Worm (Caenorhabditis elegans): ENCODE measurements around the gene otpl-1.
A peak's percentile ranks its signal among the peaks of the same experiment; 100 is the strongest.

The otpl-1 gene

ce11 chrIV:3568608-3569007, at the start of gene otpl-1:
otpl-1 (plus strand) TSS chrIV:3568979.
- TF ChIP-seq hnd-1 (tag; optimal IDR thresholded peaks at IDR 0.05) (no peak), flt-1 (GFP tag; IDR thresholded peaks at IDR 0.05) (no peak), scrt-1 (GFP tag; IDR thresholded peaks at IDR 0.05) (no peak), ceh-13 (GFP tag; optimal IDR thresholded peaks at IDR 0.05) (no peak), aly-1 (tag; optimal IDR thresholded peaks at IDR 0.05) (no peak), sea-1 (GFP tag; conservative IDR thresholded peaks at IDR 0.05) (no peak), tra-4 (tag; optimal IDR thresholded peaks at IDR 0.05) (no peak), hmbx-1 (tag; optimal IDR thresholded peaks at IDR 0.05) (no peak), B0310.2 (tag; optimal IDR thresholded peaks at IDR 0.05) (no peak), ets-7 (tag; optimal IDR thresholded peaks at IDR 0.05) (no peak), hmg-4 (GFP tag; optimal IDR thresholded peaks at IDR 0.05) (no peak), pes-1 (GFP tag; IDR thresholded peaks at IDR 0.05) (no peak), tbx-37 (GFP tag; conservative IDR thresholded peaks at IDR 0.05) (no peak), ceh-36 (tag; optimal IDR thresholded peaks at IDR 0.05) (no peak), F13C5.2 (tag; optimal IDR thresholded peaks at IDR 0.05) (no peak)

- TF ChIP-seq ceh-36 (tag; optimal IDR thresholded peaks at IDR 0.05) (no peak), ets-7 (tag; optimal IDR thresholded peaks at IDR 0.05) (no peak), pes-1 (GFP tag; IDR thresholded peaks at IDR 0.05) (no peak), ceh-13 (GFP tag; optimal IDR thresholded peaks at IDR 0.05) (no peak), sea-1 (GFP tag; conservative IDR thresholded peaks at IDR 0.05) (no peak), F13C5.2 (tag; optimal IDR thresholded peaks at IDR 0.05) (no peak), B0310.2 (tag; optimal IDR thresholded peaks at IDR 0.05) (no peak), tbx-37 (GFP tag; conservative IDR thresholded peaks at IDR 0.05) (no peak), tra-4 (tag; optimal IDR thresholded peaks at IDR 0.05) (no peak), scrt-1 (GFP tag; IDR thresholded peaks at IDR 0.05) (no peak), tbx-11 (GFP tag; IDR thresholded peaks at IDR 0.05) (no peak), aly-1 (tag; optimal IDR thresholded peaks at IDR 0.05) (no peak)
Observed at ce11 chrIV:3519352-3519751, 49.4 kb upstream of the otpl-1 start.

- TF ChIP-seq pes-1 (GFP tag; IDR thresholded peaks at IDR 0.05) (no peak), scrt-1 (GFP tag; IDR thresholded peaks at IDR 0.05) (no peak), ceh-13 (GFP tag; optimal IDR thresholded peaks at IDR 0.05) (no peak), tra-4 (tag; optimal IDR thresholded peaks at IDR 0.05) (no peak), hmg-4 (GFP tag; optimal IDR thresholded peaks at IDR 0.05) (no peak), ama-1 (optimal IDR thresholded peaks at IDR 0.05) (no peak), sea-1 (GFP tag; conservative IDR thresholded peaks at IDR 0.05) (no peak), aly-1 (tag; optimal IDR thresholded peaks at IDR 0.05) (no peak), ets-7 (tag; optimal IDR thresholded peaks at IDR 0.05) (no peak), B0310.2 (tag; optimal IDR thresholded peaks at IDR 0.05) (no peak), flt-1 (GFP tag; IDR thresholded peaks at IDR 0.05) (no peak), ceh-36 (tag; optimal IDR thresholded peaks at IDR 0.05) (no peak), hmbx-1 (tag; optimal IDR thresholded peaks at IDR 0.05) (no peak)
Observed at ce11 chrIV:3520374-3520773, 48.4 kb upstream of the otpl-1 start.

- TF ChIP-seq tbx-37 (GFP tag; conservative IDR thresholded peaks at IDR 0.05) = no peak
- TF ChIP-seq flt-1 (GFP tag; IDR thresholded peaks at IDR 0.05) = 0 out of 2 replicates have a peak, but pooled peaks have one; percentile 9
Observed at ce11 chrIV:3520957-3521356, 47.8 kb upstream of the otpl-1 start.

ce11 chrIV:3521710-3522109, 47.1 kb upstream of the otpl-1 start:
- TF ChIP-seq flt-1 (GFP tag; IDR thresholded peaks at IDR 0.05) = 0 out of 2 replicates have a peak, but pooled peaks have one; percentile 18
- TF ChIP-seq ceh-36 (tag; optimal IDR thresholded peaks at IDR 0.05) = peak; percentile 39
- no peak for TF ChIP-seq tra-4 (tag; optimal IDR thresholded peaks at IDR 0.05)

- TF ChIP-seq tra-4 (tag; optimal IDR thresholded peaks at IDR 0.05) (no peak), scrt-1 (GFP tag; IDR thresholded peaks at IDR 0.05) (0 out of 2 replicates have a peak, but pooled peaks have one; percentile 29)
Observed at ce11 chrIV:3523419-3523818, 45.4 kb upstream of the otpl-1 start.

ce11 chrIV:3524584-3525020, 44.2 kb upstream of the otpl-1 start:
- peak; percentile 73 for TF ChIP-seq ceh-13 (GFP tag; optimal IDR thresholded peaks at IDR 0.05)
- peak; percentile 86 for TF ChIP-seq F13C5.2 (tag; optimal IDR thresholded peaks at IDR 0.05)
- TF ChIP-seq pes-1 (GFP tag; IDR thresholded peaks at IDR 0.05) = peak; percentile 94
- peak; percentile 85 for TF ChIP-seq B0310.2 (tag; optimal IDR thresholded peaks at IDR 0.05)
- peak; percentile 10 for TF ChIP-seq ama-1 (optimal IDR thresholded peaks at IDR 0.05)
- TF ChIP-seq scrt-1 (GFP tag; IDR thresholded peaks at IDR 0.05) = peak; percentile 91
- TF ChIP-seq sea-1 (GFP tag; conservative IDR thresholded peaks at IDR 0.05) = peak; percentile 91
- peak; percentile 75 for TF ChIP-seq hnd-1 (tag; optimal IDR thresholded peaks at IDR 0.05)
- TF ChIP-seq flt-1 (GFP tag; IDR thresholded peaks at IDR 0.05) = peak; percentile 89
- TF ChIP-seq ceh-36 (tag; optimal IDR thresholded peaks at IDR 0.05) = peak; percentile 86
- peak; percentile 45 for TF ChIP-seq hmbx-1 (tag; optimal IDR thresholded peaks at IDR 0.05)
- TF ChIP-seq tbx-11 (GFP tag; IDR thresholded peaks at IDR 0.05) = peak; percentile 85
- peak; percentile 67 for TF ChIP-seq ets-7 (tag; optimal IDR thresholded peaks at IDR 0.05)
- TF ChIP-seq hmg-4 (GFP tag; optimal IDR thresholded peaks at IDR 0.05) = peak; percentile 89
- TF ChIP-seq tra-4 (tag; optimal IDR thresholded peaks at IDR 0.05) = peak; percentile 51
- peak; percentile 92 for TF ChIP-seq aly-1 (tag; optimal IDR thresholded peaks at IDR 0.05)
- peak; percentile 82 for TF ChIP-seq tbx-37 (GFP tag; conservative IDR thresholded peaks at IDR 0.05)

ce11 chrIV:3526144-3526797, 42.5 kb upstream of the otpl-1 start:
- TF ChIP-seq ama-1 (optimal IDR thresholded peaks at IDR 0.05) = peak; percentile 61
- TF ChIP-seq pes-1 (GFP tag; IDR thresholded peaks at IDR 0.05) = no peak
- no peak for TF ChIP-seq ceh-13 (GFP tag; optimal IDR thresholded peaks at IDR 0.05)
- peak; percentile 29 for TF ChIP-seq B0310.2 (tag; optimal IDR thresholded peaks at IDR 0.05)
